Fruit fly (Drosophila melanogaster) S2 (cell line): ENCODE results near the gene CG7409.

ENCODE experiments used
- CG8478 ChIP-seq: fragments of >200 bp; optimal IDR thresholded peaks from 2 replicates; lab custom pipeline; 2018
- CTCF ChIP-seq, 2 experiments: fragments of >200 bp; optimal IDR thresholded peaks; 2 replicates each; lab custom pipeline; 2018

DNA sequence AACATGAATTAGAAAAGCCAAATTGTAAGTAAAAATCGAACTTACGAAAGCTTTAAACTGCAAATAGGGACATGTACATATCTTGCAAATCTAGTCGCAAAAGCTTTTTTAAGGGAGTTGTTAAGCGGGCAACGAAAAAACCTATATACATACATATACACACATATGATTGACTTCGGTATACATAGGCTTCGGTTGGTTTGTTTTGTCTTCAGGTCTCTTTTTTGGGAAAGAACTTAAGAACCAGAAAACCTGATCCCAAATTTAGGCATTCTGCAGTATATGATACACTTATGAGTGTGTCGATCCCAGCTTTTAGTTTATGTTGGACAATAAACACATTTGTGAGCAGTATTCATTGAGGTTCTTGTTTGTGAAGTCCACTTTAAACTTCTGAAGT is 27.5 kb upstream of the CG7409 start:
- no peak for TF ChIP-seq CTCF (optimal IDR thresholded peaks at IDR 0.05; lab: Kevin White, UChicago)
- no peak for TF ChIP-seq CG8478 (lab: Kevin White, UChicago)
